Fruit fly (Drosophila melanogaster): ENCODE data around the gene Socs16D.
A peak's percentile ranks its signal among the peaks of the same experiment; 100 is the strongest.

Socs16D gene

dm6 chrX:17850179-17850578 is 22.8 kb upstream of the Socs16D start, which contains the start of the genes CG15814 and Spt7 (continued):
- TF ChIP-seq HLH54F (GFP tag; optimal IDR thresholded peaks at IDR 0.05) = peak; percentile 21
- no peak for TF ChIP-seq Side (GFP tag; optimal IDR thresholded peaks at IDR 0.05)
- no peak for TF ChIP-seq CG8765 (GFP tag; IDR thresholded peaks at IDR 0.05)
- TF ChIP-seq CG13894 (tag; optimal IDR thresholded peaks at IDR 0.05) = no peak
- no peak for TF ChIP-seq Lim3 (GFP tag; IDR thresholded peaks at IDR 0.05)
- TF ChIP-seq CG9437 (GFP tag; optimal IDR thresholded peaks at IDR 0.05) = no peak
- no peak for TF ChIP-seq chm (GFP tag; IDR thresholded peaks at IDR 0.05)
- peak; percentile 15 for TF ChIP-seq Hsf (GFP tag; optimal IDR thresholded peaks at IDR 0.05)
- no peak for TF ChIP-seq CG11398 (GFP tag; optimal IDR thresholded peaks at IDR 0.05)
- no peak for TF ChIP-seq abd-A (tag; optimal IDR thresholded peaks at IDR 0.05)
- TF ChIP-seq CG3838 (GFP tag; optimal IDR thresholded peaks at IDR 0.05) = peak; percentile 15
- no peak for TF ChIP-seq CG11695 (GFP tag; IDR thresholded peaks at IDR 0.05)
- peak; percentile 15 for TF ChIP-seq tx (GFP tag; optimal IDR thresholded peaks at IDR 0.05)
- TF ChIP-seq CG6791 (GFP tag; IDR thresholded peaks at IDR 0.05; ENCODE audit: partially characterized antibody) = peak; percentile 89
- no peak for TF ChIP-seq jumu (GFP tag; optimal IDR thresholded peaks at IDR 0.05)
- TF ChIP-seq CG1832 (GFP tag; optimal IDR thresholded peaks at IDR 0.05) = no peak
- TF ChIP-seq CG17612 (GFP tag; IDR thresholded peaks at IDR 0.05) = no peak
- peak; percentile 33 for TF ChIP-seq Nf-YC (tag; optimal IDR thresholded peaks at IDR 0.05)
- TF ChIP-seq D19A (tag; optimal IDR thresholded peaks at IDR 0.05) = no peak
- peak; percentile 4 for TF ChIP-seq Bteb2 (GFP tag; optimal IDR thresholded peaks at IDR 0.05)
- peak; percentile 30 for TF ChIP-seq ems (GFP tag; optimal IDR thresholded peaks at IDR 0.05)
- TF ChIP-seq Oaz (GFP tag; IDR thresholded peaks at IDR 0.05) = no peak
- TF ChIP-seq hth (optimal IDR thresholded peaks at IDR 0.05) = no peak
- no peak for TF ChIP-seq tio (GFP tag; optimal IDR thresholded peaks at IDR 0.05)
- no peak for TF ChIP-seq CG18011 (GFP tag; optimal IDR thresholded peaks at IDR 0.05)
- TF ChIP-seq CG11093 (GFP tag; IDR thresholded peaks at IDR 0.05) = no peak
- peak; percentile 87 for TF ChIP-seq unc-4 (GFP tag; IDR thresholded peaks at IDR 0.05; ENCODE audit: partially characterized antibody)
- no peak for TF ChIP-seq esg (GFP tag; conservative IDR thresholded peaks at IDR 0.05)
- no peak for TF ChIP-seq ab (GFP tag; optimal IDR thresholded peaks at IDR 0.05)
- peak; percentile 58 for TF ChIP-seq CG10209 (GFP tag; optimal IDR thresholded peaks at IDR 0.05)
- TF ChIP-seq pfk (GFP tag; optimal IDR thresholded peaks at IDR 0.05) = peak; percentile 62
- TF ChIP-seq tll (GFP tag; optimal IDR thresholded peaks at IDR 0.05) = no peak
- no peak for TF ChIP-seq CG2889 (GFP tag; IDR thresholded peaks at IDR 0.05)
- no peak for TF ChIP-seq yki (optimal IDR thresholded peaks at IDR 0.05)
- no peak for TF ChIP-seq az2 (GFP tag; optimal IDR thresholded peaks at IDR 0.05)
- TF ChIP-seq NFAT (GFP tag; IDR thresholded peaks at IDR 0.05) = no peak; the same call in 1 of the 2 replicates
- TF ChIP-seq CG30431 (GFP tag; optimal IDR thresholded peaks at IDR 0.05) = no peak
- TF ChIP-seq MBD-R2 (GFP tag; IDR thresholded peaks at IDR 0.05) = peak; percentile 96
- peak; percentile 85 for TF ChIP-seq Dref (GFP tag; IDR thresholded peaks at IDR 0.05)
- peak; percentile 23 for TF ChIP-seq lbe (GFP tag; optimal IDR thresholded peaks at IDR 0.05)
- TF ChIP-seq crc (GFP tag; optimal IDR thresholded peaks at IDR 0.05) = no peak
- TF ChIP-seq pita (GFP tag; optimal IDR thresholded peaks at IDR 0.05) = no peak
- TF ChIP-seq corto (GFP tag; optimal IDR thresholded peaks at IDR 0.05) = no peak
- TF ChIP-seq Rx (GFP tag; IDR thresholded peaks at IDR 0.05) = no peak
- peak; percentile 30 for TF ChIP-seq HHEX (GFP tag; optimal IDR thresholded peaks at IDR 0.05)
- TF ChIP-seq CG4730 (GFP tag; IDR thresholded peaks at IDR 0.05) = no peak
- TF ChIP-seq CG34224 (GFP tag; IDR thresholded peaks at IDR 0.05; ENCODE audit: partially characterized antibody) = peak; percentile 89
- TF ChIP-seq CG18619 (GFP tag; optimal IDR thresholded peaks at IDR 0.05) = no peak
- TF ChIP-seq B-H1 (GFP tag; IDR thresholded peaks at IDR 0.05) = peak; percentile 11; the same call in 1 of the 3 replicates
- peak; percentile 43 for TF ChIP-seq CG3407 (GFP tag; optimal IDR thresholded peaks at IDR 0.05)
- no peak for TF ChIP-seq gce (GFP tag; IDR thresholded peaks at IDR 0.05)
- TF ChIP-seq nau (GFP tag; optimal IDR thresholded peaks at IDR 0.05) = no peak
- no peak for TF ChIP-seq GATAe (GFP tag; conservative IDR thresholded peaks at IDR 0.05)
